Worm (Caenorhabditis elegans): Measurements from ENCODE around the gene mett-10.

DNA sequence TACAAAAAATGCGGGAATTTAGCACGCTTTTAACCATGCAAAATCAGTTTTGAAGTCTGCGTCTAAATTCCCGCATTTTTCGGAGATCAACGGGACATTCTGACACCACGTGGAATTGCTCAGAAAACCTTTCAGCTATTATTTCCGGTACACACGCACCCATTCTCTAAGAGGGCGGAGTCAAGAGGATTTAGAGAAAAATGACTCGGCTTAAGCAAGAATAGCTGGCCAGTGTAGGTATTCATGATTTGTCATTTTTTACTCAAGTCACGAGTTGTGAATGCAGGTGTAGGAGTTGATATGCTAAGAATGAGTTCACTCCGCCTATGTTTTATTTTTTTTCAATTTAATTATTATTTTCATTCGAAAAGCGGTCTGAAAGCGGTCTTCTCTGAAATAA, 35.9 kb downstream of the mett-10 start:
- no peak for TF ChIP-seq fos-1 (tag; optimal IDR thresholded peaks at IDR 0.05)
- no peak for TF ChIP-seq snpc-4 (tag; optimal IDR thresholded peaks at IDR 0.05)
- no peak for TF ChIP-seq unc-62 (GFP tag; optimal IDR thresholded peaks at IDR 0.05)

Data from whole organism, L2 larva.